Fruit fly (Drosophila melanogaster) whole organism, adult: ENCODE results near the gene Gclc.

Experiments used
- CG11617 ChIP-seq: fragments of 200-800 bp; sonication (Bioruptor generic); optimal IDR thresholded peaks from 2 replicates; lab custom pipeline; 2017; ENCODE audit warnings: mild to moderate bottlenecking, missing biosample characterization, missing genetic modification reagents, missing genetic modification characterization
- CG14711 ChIP-seq: fragments of 200-800 bp; sonication (Bioruptor generic); optimal IDR thresholded peaks from 2 replicates; lab custom pipeline; 2018; ENCODE audit warnings: missing biosample characterization, mild to moderate bottlenecking, missing genetic modification characterization, moderate library complexity
- CG5204 ChIP-seq: fragments of 200-800 bp; sonication (Bioruptor generic); optimal IDR thresholded peaks from 2 replicates; lab custom pipeline; 2016; ENCODE audit warnings: missing biosample characterization, missing genetic modification characterization
- CG7045 ChIP-seq: fragments of 200-800 bp; sonication (Bioruptor generic); optimal IDR thresholded peaks from 2 replicates; lab custom pipeline; 2017; ENCODE audit warnings: missing biosample characterization, mild to moderate bottlenecking, missing genetic modification characterization
- CG7101 ChIP-seq: fragments of 200-800 bp; sonication (Bioruptor generic); optimal IDR thresholded peaks from 2 replicates; lab custom pipeline; 2018; ENCODE audit warnings: missing biosample characterization, mild to moderate bottlenecking, missing genetic modification characterization, moderate library complexity
- Clk ChIP-seq: fragments of 200-800 bp; sonication (Bioruptor generic); optimal IDR thresholded peaks from 2 replicates; lab custom pipeline; 2017; ENCODE audit warnings: missing biosample characterization, missing genetic modification characterization
- Hr96 ChIP-seq: fragments of 200-800 bp; sonication (Bioruptor generic); optimal IDR thresholded peaks from 2 replicates; lab custom pipeline; 2016; ENCODE audit warnings: missing biosample characterization, missing genetic modification characterization
- Mnt ChIP-seq: fragments of 200-800 bp; sonication (Bioruptor generic); optimal IDR thresholded peaks from 2 replicates; lab custom pipeline; 2016; ENCODE audit warnings: missing biosample characterization, mild to moderate bottlenecking, missing genetic modification characterization
- cic ChIP-seq: fragments of 200-800 bp; sonication (Bioruptor generic); optimal IDR thresholded peaks from 2 replicates; lab custom pipeline; 2017; ENCODE audit warnings: missing biosample characterization, mild to moderate bottlenecking, missing genetic modification characterization, moderate library complexity
- kay ChIP-seq: fragments of 200-800 bp; sonication (Bioruptor generic); peaks from one replicate; lab custom pipeline; 2016; ENCODE audit warnings: missing biosample characterization, missing genetic modification characterization, borderline replicate concordance
- ovo ChIP-seq: fragments of 200-800 bp; sonication (Bioruptor generic); optimal IDR thresholded peaks from 2 replicates; lab custom pipeline; 2016; ENCODE audit warnings: missing biosample characterization, missing genetic modification characterization
- pad ChIP-seq: fragments of 200-800 bp; sonication (Bioruptor generic); optimal IDR thresholded peaks from 3 replicates; lab custom pipeline; 2017; ENCODE audit warnings: missing biosample characterization, missing genetic modification characterization, mild to moderate bottlenecking, moderate library complexity, missing genetic modification reagents
- tj ChIP-seq: fragments of 200-800 bp; sonication (Bioruptor generic); optimal IDR thresholded peaks from 3 replicates; lab custom pipeline; 2017; ENCODE audit warnings: missing biosample characterization, mild to moderate bottlenecking, missing genetic modification characterization, moderate library complexity

DNA sequence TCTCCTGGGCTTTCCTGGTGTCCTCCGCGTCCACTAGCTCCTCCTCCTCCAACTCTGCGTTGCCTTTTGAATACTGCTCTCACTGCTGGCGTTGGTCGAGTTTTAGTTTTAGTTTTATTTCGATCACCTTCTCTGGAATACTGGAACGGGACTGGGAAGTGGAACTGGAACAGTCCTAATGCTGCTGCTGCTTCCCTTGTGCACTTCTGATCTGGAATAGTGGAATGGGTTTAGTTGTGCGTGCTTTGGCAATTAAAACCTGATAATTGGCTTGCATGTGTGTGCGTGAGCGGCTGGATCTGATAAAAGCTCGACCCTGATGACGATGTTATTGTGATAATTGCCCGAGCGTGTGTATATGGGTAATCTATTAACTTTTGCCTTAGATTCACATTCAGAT, 24.8 kb upstream of the Gclc start:
- TF ChIP-seq CG7045 (no peak), Mnt (GFP tag; lab: Kevin White, UChicago) (no peak), kay (GFP tag; lab: Kevin White, UChicago) (no peak), CG7101 (tag; lab: Kevin White, UChicago) (no peak), Clk (no peak), tj (GFP tag; lab: Kevin White, UChicago) (no peak), Hr96 (no peak), CG11617 (no peak), CG5204 (GFP tag; lab: Kevin White, UChicago) (no peak), CG14711 (no peak), ovo (GFP tag; lab: Kevin White, UChicago) (no peak), cic (GFP tag; lab: Kevin White, UChicago) (no peak), pad (GFP tag; lab: Kevin White, UChicago) (no peak)
